Fruit fly (Drosophila melanogaster) whole organism, embryonic: Measurements from ENCODE around the gene DCP2.

Experiments
- Asciz ChIP-seq: fragments of 200-800 bp; sonication (Bioruptor generic); optimal IDR thresholded peaks from 2 replicates; lab custom pipeline; 2017; ENCODE audit warnings: missing biosample characterization, mild to moderate bottlenecking, missing genetic modification characterization, missing genetic modification reagents
- Awh ChIP-seq: fragments of 200-800 bp; sonication (Bioruptor generic); IDR thresholded peaks from 2 replicates; pipeline ENCODE4, ENCODE4 v1.3.6; 2022; ENCODE audit warnings: missing biosample characterization, missing genetic modification characterization
- CG11504 ChIP-seq: fragments of 200-800 bp; sonication (Bioruptor generic); optimal IDR thresholded peaks from 3 replicates; lab custom pipeline; 2019; ENCODE audit warnings: missing biosample characterization, mild to moderate bottlenecking, missing genetic modification characterization, moderate library complexity
- CG12104 ChIP-seq: fragments of 200-800 bp; sonication (Bioruptor generic); optimal IDR thresholded peaks from 3 replicates; lab custom pipeline; 2016; ENCODE audit warnings: missing biosample characterization, missing genetic modification characterization
- CG12219 ChIP-seq: fragments of 200-800 bp; sonication (Bioruptor generic); optimal IDR thresholded peaks from 3 replicates; lab custom pipeline; 2018; ENCODE audit warnings: missing biosample characterization, mild to moderate bottlenecking, missing genetic modification characterization
- CG1233 ChIP-seq: fragments of 200-800 bp; sonication (Bioruptor generic); optimal IDR thresholded peaks from 4 replicates; lab custom pipeline; 2018; ENCODE audit warnings: missing biosample characterization, mild to moderate bottlenecking, missing genetic modification characterization
- CG15601 ChIP-seq: fragments of 200-800 bp; sonication (Bioruptor generic); optimal IDR thresholded peaks from 3 replicates; lab custom pipeline; 2019; ENCODE audit warnings: missing biosample characterization, mild to moderate bottlenecking, missing genetic modification characterization, moderate library complexity
- CG17359 ChIP-seq: fragments of 200-800 bp; sonication (Bioruptor generic); optimal IDR thresholded peaks from 3 replicates; lab custom pipeline; 2018; ENCODE audit warnings: missing biosample characterization, mild to moderate bottlenecking, missing genetic modification characterization, moderate library complexity
- CG3065 ChIP-seq: fragments of 200-800 bp; sonication (Bioruptor generic); optimal IDR thresholded peaks from 2 replicates; lab custom pipeline; 2016; ENCODE audit warnings: missing biosample characterization, missing genetic modification characterization
- CG31365 ChIP-seq: fragments of 200-800 bp; sonication (Bioruptor generic); optimal IDR thresholded peaks from 2 replicates; lab custom pipeline; 2018; ENCODE audit warnings: missing biosample characterization, mild to moderate bottlenecking, missing genetic modification characterization
- CG32772 ChIP-seq: fragments of 200-800 bp; sonication (Bioruptor generic); IDR thresholded peaks from 2 replicates; pipeline ENCODE4 v1.3.6; 2022; ENCODE audit warnings: missing biosample characterization, missing genetic modification characterization
- CG33213 ChIP-seq: fragments of 200-800 bp; sonication (Bioruptor generic); optimal IDR thresholded peaks from 3 replicates; lab custom pipeline; 2016; ENCODE audit warnings: missing biosample characterization, missing genetic modification characterization
- CG3407 ChIP-seq: fragments of 200-800 bp; sonication (Bioruptor generic); optimal IDR thresholded peaks from 2 replicates; lab custom pipeline; 2018; ENCODE audit warnings: missing biosample characterization, mild to moderate bottlenecking, missing genetic modification characterization
- CG34376 ChIP-seq: fragments of 200-800 bp; sonication (Bioruptor generic); optimal IDR thresholded peaks from 2 replicates; lab custom pipeline; 2018; ENCODE audit warnings: missing biosample characterization, mild to moderate bottlenecking, missing genetic modification characterization
- CG43689 ChIP-seq: fragments of 200-800 bp; sonication (Bioruptor generic); IDR thresholded peaks from 2 replicates; pipeline ENCODE4 v1.3.6; 2022; ENCODE audit warnings: missing biosample characterization, missing genetic modification characterization
- CG7271 ChIP-seq: fragments of 200-800 bp; sonication (Bioruptor generic); optimal IDR thresholded peaks from 2 replicates; lab custom pipeline; 2018; ENCODE audit warnings: missing biosample characterization, mild to moderate bottlenecking, missing genetic modification characterization, moderate library complexity
- CG7786 ChIP-seq: fragments of 200-800 bp; sonication (Bioruptor generic); optimal IDR thresholded peaks from 2 replicates; lab custom pipeline; 2016; ENCODE audit warnings: missing biosample characterization, missing genetic modification characterization
- CG7987 ChIP-seq: fragments of 200-800 bp; sonication (Bioruptor generic); optimal IDR thresholded peaks from 2 replicates; lab custom pipeline; 2018; ENCODE audit warnings: missing biosample characterization, mild to moderate bottlenecking, missing genetic modification characterization, moderate library complexity
- CG9215 ChIP-seq: fragments of 200-800 bp; sonication (Bioruptor generic); IDR thresholded peaks from 2 replicates; pipeline ENCODE4 v1.3.6; 2022; ENCODE audit warnings: missing biosample characterization, missing genetic modification characterization
- CG9437 ChIP-seq: fragments of 200-800 bp; sonication (Bioruptor generic); optimal IDR thresholded peaks from 2 replicates; lab custom pipeline; 2018; ENCODE audit warnings: missing biosample characterization, mild to moderate bottlenecking, missing genetic modification characterization
- CG9609 ChIP-seq: fragments of 200-800 bp; sonication (Bioruptor generic); optimal IDR thresholded peaks from 3 replicates; lab custom pipeline; 2016; ENCODE audit warnings: missing biosample characterization, missing genetic modification characterization
- CG9876 ChIP-seq: fragments of 200-800 bp; sonication (Bioruptor generic); optimal IDR thresholded peaks from 2 replicates; lab custom pipeline; 2016; ENCODE audit warnings: missing biosample characterization, missing genetic modification characterization
- Dp ChIP-seq: fragments of 200-800 bp; sonication (Bioruptor generic); optimal IDR thresholded peaks from 2 replicates; lab custom pipeline; 2018; ENCODE audit warnings: missing biosample characterization, mild to moderate bottlenecking, missing genetic modification characterization, moderate library complexity
- Ets65A ChIP-seq: fragments of 200-800 bp; sonication (Bioruptor generic); peaks from one replicate; lab custom pipeline; 2016; ENCODE audit warnings: missing biosample characterization, missing genetic modification characterization
- Gug ChIP-seq: fragments of 200-800 bp; sonication (Bioruptor generic); IDR thresholded peaks from 4 replicates; pipeline ENCODE4 v1.3.6; 2022; ENCODE audit warnings: missing biosample characterization, missing genetic modification characterization
- H2.0 ChIP-seq: fragments of 200-800 bp; sonication (Bioruptor generic); IDR thresholded peaks from 2 replicates; pipeline ENCODE4 v1.3.6; 2022; ENCODE audit warnings: missing biosample characterization, missing genetic modification characterization
- HmgD ChIP-seq: fragments of 200-800 bp; sonication (Bioruptor generic); optimal IDR thresholded peaks from 3 replicates; lab custom pipeline; 2016; ENCODE audit warnings: missing biosample characterization, missing genetic modification characterization
- Hmr ChIP-seq: fragments of 200-800 bp; sonication (Bioruptor generic); optimal IDR thresholded peaks from 3 replicates; lab custom pipeline; 2017; ENCODE audit warnings: mild to moderate bottlenecking, missing biosample characterization, missing genetic modification reagents, missing genetic modification characterization
- Meics ChIP-seq: fragments of 200-800 bp; sonication (Bioruptor generic); optimal IDR thresholded peaks from 2 replicates; lab custom pipeline; 2017; ENCODE audit warnings: missing biosample characterization, mild to moderate bottlenecking, missing genetic modification characterization
- Oaz ChIP-seq: fragments of 200-800 bp; sonication (Bioruptor generic); IDR thresholded peaks from 2 replicates; pipeline ENCODE4 v1.3.6; 2022; ENCODE audit warnings: missing biosample characterization, missing genetic modification characterization
- Spps ChIP-seq: fragments of 200-800 bp; sonication (Bioruptor generic); optimal IDR thresholded peaks from 2 replicates; lab custom pipeline; 2018; ENCODE audit warnings: missing biosample characterization, mild to moderate bottlenecking, missing genetic modification characterization
- Tbp ChIP-seq: fragments of >200 bp; optimal IDR thresholded peaks from 2 replicates; lab custom pipeline; 2018; ENCODE audit warnings: missing biosample characterization, missing genetic modification characterization
- YL-1 ChIP-seq: fragments of 200-800 bp; sonication (Bioruptor generic); optimal IDR thresholded peaks from 3 replicates; lab custom pipeline; 2017; ENCODE audit warnings: missing biosample characterization, mild to moderate bottlenecking, missing genetic modification characterization
- ab ChIP-seq: fragments of 200-800 bp; sonication (Bioruptor generic); optimal IDR thresholded peaks from 2 replicates; lab custom pipeline; 2016; ENCODE audit warnings: missing biosample characterization, missing genetic modification characterization
- bbx ChIP-seq: fragments of 200-800 bp; sonication (Bioruptor generic); IDR thresholded peaks from 2 replicates; pipeline ENCODE4 v1.3.6; 2022; ENCODE audit warnings: missing biosample characterization, missing genetic modification characterization; ENCODE audit not compliant: partially characterized antibody
- dan ChIP-seq: fragments of 200-800 bp; sonication (Bioruptor generic); IDR thresholded peaks from 2 replicates; pipeline ENCODE4 v1.3.6; 2022; ENCODE audit warnings: missing biosample characterization, missing genetic modification characterization
- exex ChIP-seq: fragments of 200-800 bp; sonication (Bioruptor generic); optimal IDR thresholded peaks from 4 replicates; lab custom pipeline; 2018; ENCODE audit warnings: missing biosample characterization, mild to moderate bottlenecking, missing genetic modification characterization, moderate library complexity
- fd3F ChIP-seq: fragments of 200-800 bp; sonication (Bioruptor generic); optimal IDR thresholded peaks from 2 replicates; lab custom pipeline; 2018; ENCODE audit warnings: missing biosample characterization, mild to moderate bottlenecking, missing genetic modification characterization, moderate library complexity
- fd96Cb ChIP-seq: fragments of 200-800 bp; sonication (Bioruptor generic); optimal IDR thresholded peaks from 2 replicates; lab custom pipeline; 2018; ENCODE audit warnings: missing biosample characterization, mild to moderate bottlenecking, missing genetic modification characterization, moderate library complexity
- ftz-f1 ChIP-seq: fragments of 200-800 bp; sonication (Bioruptor generic); optimal IDR thresholded peaks from 2 replicates; lab custom pipeline; 2016; ENCODE audit warnings: missing biosample characterization, missing genetic modification characterization
- gt ChIP-seq: fragments of 200-800 bp; sonication (Bioruptor generic); IDR thresholded peaks from 2 replicates; pipeline ENCODE4 v1.3.6; 2022; ENCODE audit warnings: missing biosample characterization, missing genetic modification characterization
- ind ChIP-seq: fragments of 200-800 bp; sonication (Bioruptor generic); optimal IDR thresholded peaks from 3 replicates; lab custom pipeline; 2016; ENCODE audit warnings: missing biosample characterization, missing genetic modification characterization
- mld ChIP-seq: fragments of 200-800 bp; sonication (Bioruptor generic); IDR thresholded peaks from 3 replicates; pipeline ENCODE4 v1.3.6; 2022; ENCODE audit warnings: missing biosample characterization, missing genetic modification characterization; ENCODE audit not compliant: partially characterized antibody
- peb ChIP-seq: fragments of 200-800 bp; sonication (Bioruptor generic); IDR thresholded peaks from 2 replicates; pipeline ENCODE4 v1.3.6; 2022; ENCODE audit warnings: missing biosample characterization, missing genetic modification characterization
- pita ChIP-seq: fragments of 200-800 bp; sonication (Bioruptor generic); optimal IDR thresholded peaks from 2 replicates; lab custom pipeline; 2017; ENCODE audit warnings: missing biosample characterization, mild to moderate bottlenecking, missing genetic modification characterization
- scrt ChIP-seq: fragments of 200-800 bp; sonication (Bioruptor generic); optimal IDR thresholded peaks from 2 replicates; lab custom pipeline; 2018; ENCODE audit warnings: missing biosample characterization, mild to moderate bottlenecking, missing genetic modification characterization, moderate library complexity
- sd ChIP-seq: fragments of 200-800 bp; sonication (Bioruptor generic); optimal IDR thresholded peaks from 3 replicates; lab custom pipeline; 2018; ENCODE audit warnings: missing biosample characterization, mild to moderate bottlenecking, missing genetic modification characterization, moderate library complexity
- slbo ChIP-seq: fragments of 200-800 bp; sonication (Bioruptor generic); IDR thresholded peaks from 2 replicates; pipeline ENCODE4 v1.3.6; 2022; ENCODE audit warnings: missing biosample characterization, missing genetic modification characterization
- tin ChIP-seq: fragments of 200-800 bp; sonication (Bioruptor generic); optimal IDR thresholded peaks from 3 replicates; lab custom pipeline; 2016; ENCODE audit warnings: missing biosample characterization, missing genetic modification characterization
- trh ChIP-seq: fragments of 200-800 bp; sonication (Bioruptor generic); optimal IDR thresholded peaks from 2 replicates; lab custom pipeline; 2016; ENCODE audit warnings: missing biosample characterization, missing genetic modification characterization
- tx ChIP-seq: fragments of 200-800 bp; sonication (Bioruptor generic); optimal IDR thresholded peaks from 2 replicates; lab custom pipeline; 2016; ENCODE audit warnings: missing biosample characterization, missing genetic modification characterization
- wor ChIP-seq: fragments of 200-800 bp; sonication (Bioruptor generic); IDR thresholded peaks from 2 replicates; pipeline ENCODE4 v1.3.6; 2022; ENCODE audit warnings: missing biosample characterization, missing genetic modification characterization
- zfh2 ChIP-seq: fragments of 200-800 bp; sonication (Bioruptor generic); optimal IDR thresholded peaks from 2 replicates; lab custom pipeline; 2016; ENCODE audit warnings: missing biosample characterization, missing genetic modification characterization

DCP2 gene

DNA sequence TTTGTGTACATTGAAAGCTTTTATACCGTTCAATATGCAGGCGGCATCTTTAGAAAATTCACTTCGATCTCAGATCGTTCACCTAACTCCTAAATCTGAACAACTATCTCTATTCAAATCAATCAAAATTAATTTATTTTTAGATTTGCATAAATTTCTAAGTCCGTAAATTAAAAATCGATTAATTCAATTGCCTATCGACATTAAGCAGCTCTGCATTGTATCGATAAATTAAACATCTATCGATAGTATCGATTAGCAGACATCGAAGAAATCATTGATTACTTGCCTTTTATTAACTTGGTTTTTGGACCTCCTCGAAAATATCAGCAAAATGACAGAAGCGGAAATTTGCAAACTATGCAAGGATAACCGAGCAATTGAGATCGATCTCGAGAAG lies 9.5 kb downstream of the DCP2 start, which contains the start of gene CkIIalpha-i1 (continued):
- TF ChIP-seq CG3407 (GFP tag; lab: Kevin White, UChicago) = no peak
- no peak for TF ChIP-seq Meics (GFP tag; lab: Kevin White, UChicago)
- TF ChIP-seq CG7987 (GFP tag; lab: Kevin White, UChicago) = no peak
- no peak for TF ChIP-seq CG9609 (GFP tag; lab: Kevin White, UChicago)
- TF ChIP-seq Asciz (GFP tag; lab: Kevin White, UChicago) = no peak
- no peak for TF ChIP-seq CG9437 (GFP tag; lab: Kevin White, UChicago)
- no peak for TF ChIP-seq YL-1
- TF ChIP-seq CG11504 (tag; lab: Kevin White, UChicago) = no peak
- no peak for TF ChIP-seq gt (GFP tag; lab: Robert Waterston, UW)
- no peak for TF ChIP-seq scrt
- no peak for TF ChIP-seq wor (GFP tag; lab: Robert Waterston, UW)
- TF ChIP-seq trh (GFP tag; lab: Kevin White, UChicago) = no peak
- TF ChIP-seq CG34376 (GFP tag; lab: Kevin White, UChicago) = no peak
- TF ChIP-seq ab (GFP tag; lab: Kevin White, UChicago) = no peak
- TF ChIP-seq dan (GFP tag; lab: Robert Waterston, UW) = no peak
- TF ChIP-seq peb (GFP tag; lab: Robert Waterston, UW) = no peak
- TF ChIP-seq CG12219 (GFP tag; lab: Kevin White, UChicago) = no peak
- TF ChIP-seq fd96Cb = no peak
- no peak for TF ChIP-seq CG3065 (GFP tag; lab: Kevin White, UChicago)
- TF ChIP-seq HmgD (GFP tag; lab: Kevin White, UChicago) = no peak
- no peak for TF ChIP-seq Ets65A (GFP tag; lab: Kevin White, UChicago)
- TF ChIP-seq CG7786 (GFP tag; lab: Kevin White, UChicago) = no peak
- TF ChIP-seq Hmr (GFP tag; lab: Kevin White, UChicago) = no peak
- TF ChIP-seq CG32772 (GFP tag; lab: Robert Waterston, UW) = no peak
- no peak for TF ChIP-seq CG15601 (tag; lab: Kevin White, UChicago)
- TF ChIP-seq pita (GFP tag; lab: Kevin White, UChicago) = no peak
- no peak for TF ChIP-seq CG12104
- TF ChIP-seq CG33213 = peak; percentile 59
- TF ChIP-seq fd3F (GFP tag; lab: Kevin White, UChicago) = no peak
- no peak for TF ChIP-seq CG1233
- no peak for TF ChIP-seq tx (GFP tag; lab: Kevin White, UChicago)
- TF ChIP-seq slbo (GFP tag; lab: Robert Waterston, UW) = no peak
- TF ChIP-seq Spps = no peak
- no peak for TF ChIP-seq CG7271 (tag; lab: Kevin White, UChicago)
- TF ChIP-seq Gug (GFP tag; lab: Robert Waterston, UW) = no peak
- no peak for TF ChIP-seq Tbp
- TF ChIP-seq Awh (GFP tag; lab: Robert Waterston, UW) = no peak
- peak; percentile 99 for TF ChIP-seq mld (GFP tag; lab: Robert Waterston, UW)
- TF ChIP-seq H2.0 (GFP tag; lab: Robert Waterston, UW) = no peak
- TF ChIP-seq Dp (GFP tag; lab: Kevin White, UChicago) = peak; percentile 49
- TF ChIP-seq CG9215 (GFP tag; lab: Robert Waterston, UW) = no peak
- no peak for TF ChIP-seq Oaz
- no peak for TF ChIP-seq tin (GFP tag; lab: Kevin White, UChicago)
- no peak for TF ChIP-seq sd
- TF ChIP-seq bbx (GFP tag; lab: Robert Waterston, UW) = peak; percentile 98
- TF ChIP-seq ind = no peak
- no peak for TF ChIP-seq CG17359
- TF ChIP-seq zfh2 = no peak
- no peak for TF ChIP-seq CG31365 (tag; lab: Kevin White, UChicago)
- no peak for TF ChIP-seq ftz-f1
- no peak for TF ChIP-seq CG9876
- no peak for TF ChIP-seq exex (tag; lab: Kevin White, UChicago)
- TF ChIP-seq CG43689 = no peak
